Fruit fly (Drosophila melanogaster): ENCODE results near the gene CG31407.
A peak's percentile ranks its signal among the peaks of the same experiment; 100 is the strongest.

The CG31407 gene

DNA sequence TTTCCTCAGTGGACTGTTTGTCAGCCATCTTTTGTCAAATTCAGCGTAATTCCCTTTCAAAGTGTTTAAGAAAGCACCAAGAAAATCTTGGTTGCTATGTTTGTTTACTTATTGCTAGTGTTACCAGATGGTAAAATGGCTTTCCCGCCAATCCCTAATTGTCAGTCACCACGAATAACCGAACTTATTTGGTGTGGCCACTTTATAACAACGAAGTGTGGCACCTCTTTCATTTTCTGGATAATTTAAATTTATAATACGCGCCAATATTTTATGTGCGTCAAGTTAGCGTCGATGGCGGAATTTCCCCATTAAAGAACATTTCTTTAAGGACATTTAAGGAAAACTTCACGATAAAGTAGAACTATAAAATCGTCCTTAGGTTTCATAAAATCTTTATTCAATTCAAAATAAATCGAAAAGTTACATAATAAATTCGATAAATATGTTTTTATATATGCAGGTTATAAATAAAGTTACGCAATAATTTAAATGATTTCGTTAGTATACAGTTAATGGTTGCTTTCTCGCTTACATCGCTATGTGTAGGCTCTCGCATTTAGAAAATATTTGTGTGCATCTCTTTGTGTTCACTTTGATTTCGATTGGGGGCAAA is 23.7 kb downstream of the CG31407 start, which contains the start of gene CG5359 (continued):
- no peak for TF ChIP-seq Blimp-1 (GFP tag; optimal IDR thresholded peaks at IDR 0.05)
- TF ChIP-seq cwo (GFP tag; optimal IDR thresholded peaks at IDR 0.05), result no peak
- TF ChIP-seq CG9437 (GFP tag; optimal IDR thresholded peaks at IDR 0.05), result no peak
- TF ChIP-seq ftz-f1 (GFP tag; optimal IDR thresholded peaks at IDR 0.05), result no peak
- no peak for TF ChIP-seq CG5180 (GFP tag; optimal IDR thresholded peaks at IDR 0.05)
- no peak for TF ChIP-seq CG1792 (GFP tag; optimal IDR thresholded peaks at IDR 0.05)
- TF ChIP-seq Med (GFP tag), result peak; percentile 29
- TF ChIP-seq ham (GFP tag; IDR thresholded peaks at IDR 0.05), result no peak
- TF ChIP-seq vfl (GFP tag; optimal IDR thresholded peaks at IDR 0.05), result no peak
- no peak for TF ChIP-seq Atf3 (GFP tag; optimal IDR thresholded peaks at IDR 0.05)
- no peak for TF ChIP-seq emc (GFP tag; optimal IDR thresholded peaks at IDR 0.05)
- TF ChIP-seq Trl (optimal IDR thresholded peaks at IDR 0.05), result no peak
- TF ChIP-seq Trl (GFP tag; optimal IDR thresholded peaks at IDR 0.05), result no peak
- TF ChIP-seq Hsf (GFP tag; optimal IDR thresholded peaks at IDR 0.05), result no peak
- TF ChIP-seq HLH3B (GFP tag; IDR thresholded peaks at IDR 0.05), result no peak
- TF ChIP-seq PHDP (tag; optimal IDR thresholded peaks at IDR 0.05), result no peak
- TF ChIP-seq Ssrp (tag; optimal IDR thresholded peaks at IDR 0.05), result no peak
- TF ChIP-seq nom (GFP tag; optimal IDR thresholded peaks at IDR 0.05), result no peak
- no peak for TF ChIP-seq CG18764 (GFP tag; optimal IDR thresholded peaks at IDR 0.05)
- TF ChIP-seq Scr (GFP tag; IDR thresholded peaks at IDR 0.05; ENCODE audit: partially characterized antibody), result peak; percentile 44
- peak; percentile 84 for TF ChIP-seq MBD-R2 (GFP tag; IDR thresholded peaks at IDR 0.05)
- no peak for TF ChIP-seq Myb (GFP tag; optimal IDR thresholded peaks at IDR 0.05)
- no peak for TF ChIP-seq sob (GFP tag; IDR thresholded peaks at IDR 0.05)
- TF ChIP-seq nerfin-1 (tag; optimal IDR thresholded peaks at IDR 0.05), result no peak
- TF ChIP-seq CG2116 (GFP tag; optimal IDR thresholded peaks at IDR 0.05), result peak; percentile 31
- no peak for TF ChIP-seq CG4360 (GFP tag; IDR thresholded peaks at IDR 0.05)
- TF ChIP-seq jumu (GFP tag; optimal IDR thresholded peaks at IDR 0.05), result no peak
- no peak for TF ChIP-seq Lpt (GFP tag; optimal IDR thresholded peaks at IDR 0.05)
- peak; percentile 28 for TF ChIP-seq phol (tag; optimal IDR thresholded peaks at IDR 0.05)
- TF ChIP-seq CG14860 (GFP tag; IDR thresholded peaks at IDR 0.05; ENCODE audit: partially characterized antibody), result no peak
- no peak for TF ChIP-seq crp (GFP tag; optimal IDR thresholded peaks at IDR 0.05)
- no peak for TF ChIP-seq maf-S (GFP tag; optimal IDR thresholded peaks at IDR 0.05)
- TF ChIP-seq zfh1 (GFP tag; IDR thresholded peaks at IDR 0.05), result no peak
- no peak for TF ChIP-seq CG11247 (GFP tag; IDR thresholded peaks at IDR 0.05)
- TF ChIP-seq corto (GFP tag; optimal IDR thresholded peaks at IDR 0.05), result no peak
- no peak for TF ChIP-seq D (optimal IDR thresholded peaks at IDR 0.05)
- no peak for TF ChIP-seq D (GFP tag; optimal IDR thresholded peaks at IDR 0.05)
- TF ChIP-seq sisA (GFP tag; IDR thresholded peaks at IDR 0.05), result no peak
- TF ChIP-seq cg (GFP tag; optimal IDR thresholded peaks at IDR 0.05), result no peak
- no peak for TF ChIP-seq CG9817 (tag; optimal IDR thresholded peaks at IDR 0.05)
- TF ChIP-seq CG6175 (GFP tag; IDR thresholded peaks at IDR 0.05), result no peak
- TF ChIP-seq CG34224 (GFP tag; IDR thresholded peaks at IDR 0.05; ENCODE audit: partially characterized antibody), result no peak
- no peak for TF ChIP-seq nmo (GFP tag; optimal IDR thresholded peaks at IDR 0.05)
- TF ChIP-seq CG15514 (GFP tag; optimal IDR thresholded peaks at IDR 0.05), result peak; percentile 58
- TF ChIP-seq Pdp1 (GFP tag; optimal IDR thresholded peaks at IDR 0.05), result peak in 1 of 2 experiments; percentile 87
- no peak for TF ChIP-seq rib (GFP tag; IDR thresholded peaks at IDR 0.05)
- TF ChIP-seq CG16779 (GFP tag; IDR thresholded peaks at IDR 0.05), result no peak
- TF ChIP-seq fd102C (GFP tag; optimal IDR thresholded peaks at IDR 0.05), result no peak
- no peak for TF ChIP-seq CG16863 (GFP tag; optimal IDR thresholded peaks at IDR 0.05)
- TF ChIP-seq CG4282 (GFP tag; optimal IDR thresholded peaks at IDR 0.05), result no peak
- TF ChIP-seq tna (GFP tag; IDR thresholded peaks at IDR 0.05; ENCODE audit: partially characterized antibody), result no peak

Data from whole organism, embryonic.